Worm (Caenorhabditis elegans) whole organism, young adult: ENCODE measurements around the gene B0001.4.

ENCODE experiments used
- Y67H2A.10 ChIP-seq: fragments of 200-800 bp; sonication (Bioruptor generic); conservative IDR thresholded peaks from 2 replicates; pipeline ENCODE4 v1.3.6; 2022; ENCODE audit warnings: missing genetic modification reagents, missing genetic modification characterization, missing compliant biosample characterization
- attf-3 ChIP-seq: fragments of 200-800 bp; sonication (Bioruptor generic); conservative IDR thresholded peaks from 2 replicates; pipeline ENCODE4 v1.3.6; 2022; ENCODE audit warnings: missing genetic modification reagents, missing genetic modification characterization, missing compliant biosample characterization
- cebp-2 ChIP-seq: fragments of 200-800 bp; sonication (Bioruptor generic); IDR thresholded peaks from 2 replicates; pipeline ENCODE4 v1.3.6; 2022; ENCODE audit warnings: missing genetic modification characterization, missing compliant biosample characterization
- ceh-40 ChIP-seq: fragments of 200-800 bp; sonication (Bioruptor generic); IDR thresholded peaks from 2 replicates; pipeline ENCODE4 v1.3.6; 2022; ENCODE audit warnings: missing genetic modification characterization, missing compliant biosample characterization
- lsl-1 ChIP-seq: fragments of 200-800 bp; sonication (Bioruptor generic); optimal IDR thresholded peaks from 2 replicates; lab custom pipeline; 2018; ENCODE audit warnings: mild to moderate bottlenecking, missing genetic modification characterization, moderate library complexity, missing compliant biosample characterization
- nfya-2 ChIP-seq: fragments of 200-800 bp; sonication (Bioruptor generic); IDR thresholded peaks from 2 replicates; pipeline ENCODE4 v1.3.6; 2022; ENCODE audit warnings: missing genetic modification reagents, missing genetic modification characterization, missing compliant biosample characterization
- nhr-179 ChIP-seq: sonication (generic microtip); optimal IDR thresholded peaks from 2 replicates; lab custom pipeline; 2016; ENCODE audit warnings: mild to moderate bottlenecking, missing genetic modification characterization, missing compliant biosample characterization
- repo-1 ChIP-seq: sonication (generic microtip); optimal IDR thresholded peaks from 2 replicates; lab custom pipeline; 2017; ENCODE audit warnings: mild to moderate bottlenecking, missing genetic modification characterization, missing compliant biosample characterization
- xnd-1 ChIP-seq: sonication (generic microtip); optimal IDR thresholded peaks from 2 replicates; lab custom pipeline; 2016; ENCODE audit warnings: missing genotype, missing genetic modification reagents, missing genetic modification characterization, missing compliant biosample characterization

ce11 chrIV:12124314-12125084, 13.5 kb downstream of the B0001.4 start, which contains the start of gene dhhc-6:
- TF ChIP-seq attf-3, result no peak
- TF ChIP-seq xnd-1 (tag; lab: Kevin White, UChicago), result no peak
- no peak for TF ChIP-seq repo-1
- TF ChIP-seq nhr-179 (tag; lab: Kevin White, UChicago), result no peak
- TF ChIP-seq ceh-40 (GFP tag; lab: Robert Waterston, UW), result no peak
- TF ChIP-seq Y67H2A.10 (GFP tag; lab: Robert Waterston, UW), result no peak
- no peak for TF ChIP-seq cebp-2 (GFP tag; lab: Robert Waterston, UW)
- no peak for TF ChIP-seq nfya-2
- no peak for TF ChIP-seq lsl-1 (GFP tag; lab: Kevin White, UChicago)
